Worm (Caenorhabditis elegans) whole organism, L1 larva: ENCODE results near the gene F26G1.5.
A peak's percentile ranks its signal among the peaks of the same experiment; 100 is the strongest.

ENCODE experiments used
- C04F5.9 ChIP-seq: sonication (generic microtip); optimal IDR thresholded peaks from 2 replicates; lab custom pipeline; 2016; ENCODE audit warnings: missing genetic modification characterization, missing compliant biosample characterization
- C16A3.4 ChIP-seq: fragments of 150-350 bp; optimal IDR thresholded peaks from 2 replicates; lab custom pipeline; 2014; ENCODE audit warnings: missing biosample characterization, missing genetic modification characterization
- C34B4.2 ChIP-seq: sonication (generic microtip); optimal IDR thresholded peaks from 2 replicates; lab custom pipeline; 2017; ENCODE audit warnings: mild to moderate bottlenecking, missing genetic modification characterization, missing compliant biosample characterization
- aha-1 ChIP-seq: fragments of 150-350 bp; optimal IDR thresholded peaks from 2 replicates; lab custom pipeline; 2014; ENCODE audit warnings: missing biosample characterization, missing genetic modification characterization
- alr-1 ChIP-seq: fragments of 200-800 bp; sonication (Bioruptor generic); optimal IDR thresholded peaks from 2 replicates; lab custom pipeline; 2018; ENCODE audit warnings: borderline replicate concordance, mild to moderate bottlenecking, missing genetic modification characterization, missing compliant biosample characterization
- blmp-1 ChIP-seq: fragments of 150-350 bp; optimal IDR thresholded peaks from 2 replicates; lab custom pipeline; 2014; ENCODE audit warnings: missing biosample characterization, missing genetic modification characterization
- ceh-63 ChIP-seq: fragments of 200-800 bp; sonication (Bioruptor generic); optimal IDR thresholded peaks from 2 replicates; lab custom pipeline; 2018; ENCODE audit warnings: mild to moderate bottlenecking, missing genetic modification characterization, missing compliant biosample characterization
- ceh-82 ChIP-seq, 3 experiments: fragments of 150-350 bp in 1 of 3; sonication (generic microtip) in 2 of 3; optimal IDR thresholded peaks; 2 replicates each; lab custom pipeline; 2014 to 2017; ENCODE audit warnings: missing biosample characterization in 3 of 3, missing genetic modification characterization in 3 of 3
- ceh-88 ChIP-seq: fragments of 200-800 bp; sonication (Bioruptor generic); IDR thresholded peaks from 2 replicates; pipeline ENCODE4 v1.3.6; 2022; ENCODE audit warnings: missing genetic modification characterization, missing compliant biosample characterization
- ceh-90 ChIP-seq: sonication (generic microtip); optimal IDR thresholded peaks from 2 replicates; lab custom pipeline; 2016; ENCODE audit warnings: missing genetic modification characterization, missing compliant biosample characterization
- ces-1 ChIP-seq: fragments of 150-350 bp; optimal IDR thresholded peaks from 2 replicates; lab custom pipeline; 2014; ENCODE audit warnings: missing biosample characterization, missing genetic modification reagents, missing genetic modification characterization
- dsc-1 ChIP-seq: sonication (generic microtip); optimal IDR thresholded peaks from 2 replicates; lab custom pipeline; 2016; ENCODE audit warnings: mild to moderate bottlenecking, missing genetic modification characterization, missing compliant biosample characterization
- efl-3 ChIP-seq: fragments of 200-800 bp; sonication (Bioruptor generic); optimal IDR thresholded peaks from 2 replicates; lab custom pipeline; 2018; ENCODE audit warnings: mild to moderate bottlenecking, missing genetic modification characterization, missing compliant biosample characterization
- egl-13 ChIP-seq: sonication (generic microtip); optimal IDR thresholded peaks from 2 replicates; lab custom pipeline; 2016; ENCODE audit warnings: missing genotype, missing genetic modification reagents, missing genetic modification characterization, missing compliant biosample characterization
- egl-27 ChIP-seq, 2 experiments: fragments of 150-350 bp in 1 of 2; sonication (generic microtip); optimal IDR thresholded peaks; 3 replicates each; lab custom pipeline; 2017 to 2018; ENCODE audit warnings: missing biosample characterization in 2 of 2, missing genetic modification characterization in 2 of 2, missing genetic modification reagents in 2 of 2
- elt-3 ChIP-seq, 6 experiments: fragments of 150-350 bp in 1 of 6; sonication (generic microtip); optimal IDR thresholded peaks; 2 replicates each; lab custom pipeline; 2017 to 2018; ENCODE audit warnings: missing biosample characterization in 6 of 6, missing genetic modification characterization in 6 of 6, inconsistent platforms in 1 of 6
- ets-5 ChIP-seq: fragments of 200-800 bp; sonication (Bioruptor generic); IDR thresholded peaks from 2 replicates; pipeline ENCODE4 v1.3.6; 2022; ENCODE audit warnings: missing genetic modification characterization, missing compliant biosample characterization
- fkh-4 ChIP-seq: sonication (generic microtip); optimal IDR thresholded peaks from 2 replicates; lab custom pipeline; 2016; ENCODE audit warnings: missing compliant biosample characterization, missing genetic modification characterization, borderline replicate concordance
- fkh-8 ChIP-seq: sonication (generic microtip); optimal IDR thresholded peaks from 2 replicates; lab custom pipeline; 2016; ENCODE audit warnings: mild to moderate bottlenecking, missing genetic modification characterization, missing compliant biosample characterization
- hlh-4 ChIP-seq: sonication (generic microtip); optimal IDR thresholded peaks from 2 replicates; lab custom pipeline; 2016; ENCODE audit warnings: mild to moderate bottlenecking, missing genetic modification characterization, missing compliant biosample characterization
- irx-1 ChIP-seq: sonication (generic microtip); optimal IDR thresholded peaks from 2 replicates; lab custom pipeline; 2016; ENCODE audit warnings: missing genetic modification characterization, missing compliant biosample characterization
- isw-1 ChIP-seq: fragments of 200-800 bp; sonication (Bioruptor generic); IDR thresholded peaks from 2 replicates; pipeline ENCODE4 v1.3.6; 2022; ENCODE audit warnings: missing genetic modification characterization, missing compliant biosample characterization
- jun-1 ChIP-seq: fragments of 150-350 bp; optimal IDR thresholded peaks from 2 replicates; lab custom pipeline; 2014; ENCODE audit warnings: missing biosample characterization, missing genetic modification reagents, missing genetic modification characterization
- lin-13 ChIP-seq: fragments of 150-350 bp; optimal IDR thresholded peaks from 2 replicates; lab custom pipeline; 2014; ENCODE audit warnings: missing biosample characterization, missing genetic modification reagents, missing genetic modification characterization
- lin-14 ChIP-seq: fragments of 200-800 bp; sonication (Bioruptor generic); optimal IDR thresholded peaks from 2 replicates; lab custom pipeline; 2018; ENCODE audit warnings: mild to moderate bottlenecking, missing genetic modification characterization, moderate library complexity, missing compliant biosample characterization
- lin-15B ChIP-seq: fragments of 150-350 bp; sonication (generic microtip); optimal IDR thresholded peaks from 3 replicates; lab custom pipeline; 2014; ENCODE audit warnings: missing biosample characterization, missing genetic modification characterization
- lir-3 ChIP-seq: sonication (generic microtip); optimal IDR thresholded peaks from 2 replicates; lab custom pipeline; 2016; ENCODE audit warnings: mild to moderate bottlenecking, missing genetic modification characterization, moderate library complexity, missing compliant biosample characterization; ENCODE audit not compliant: poor library complexity
- mdl-1 ChIP-seq, 2 experiments: fragments of 150-350 bp; optimal IDR thresholded peaks; 2 replicates each; lab custom pipeline; 2014 to 2017; ENCODE audit warnings: missing biosample characterization in 2 of 2, missing genetic modification characterization in 2 of 2, inconsistent platforms in 1 of 2
- mef-2 ChIP-seq: fragments of 150-350 bp; optimal IDR thresholded peaks from 2 replicates; lab custom pipeline; 2014; ENCODE audit warnings: missing biosample characterization, missing genetic modification characterization
- mep-1 ChIP-seq: fragments of 150-350 bp; optimal IDR thresholded peaks from 2 replicates; lab custom pipeline; 2014; ENCODE audit warnings: missing biosample characterization, missing genetic modification characterization
- nhr-11 ChIP-seq: fragments of 150-350 bp; optimal IDR thresholded peaks from 2 replicates; lab custom pipeline; 2014; ENCODE audit warnings: missing biosample characterization, missing genetic modification characterization
- nhr-12 ChIP-seq: sonication (generic microtip); optimal IDR thresholded peaks from 2 replicates; lab custom pipeline; 2017; ENCODE audit warnings: missing biosample characterization, missing genetic modification characterization
- nhr-19 ChIP-seq: fragments of 200-800 bp; sonication (Bioruptor generic); conservative IDR thresholded peaks from 2 replicates; pipeline ENCODE4 v1.3.6; 2022; ENCODE audit warnings: missing genetic modification characterization, missing compliant biosample characterization
- nhr-237 ChIP-seq: fragments of 150-350 bp; optimal IDR thresholded peaks from 2 replicates; lab custom pipeline; 2014; ENCODE audit warnings: missing biosample characterization, missing genetic modification characterization
- nhr-28 ChIP-seq: fragments of 150-350 bp; optimal IDR thresholded peaks from 2 replicates; lab custom pipeline; 2014; ENCODE audit warnings: missing biosample characterization, missing genetic modification characterization
- nhr-47 ChIP-seq: sonication (generic microtip); optimal IDR thresholded peaks from 2 replicates; lab custom pipeline; 2016; ENCODE audit warnings: mild to moderate bottlenecking, missing genetic modification characterization, moderate library complexity, missing compliant biosample characterization
- nhr-71 ChIP-seq: sonication (generic microtip); optimal IDR thresholded peaks from 2 replicates; lab custom pipeline; 2016; ENCODE audit warnings: mild to moderate bottlenecking, missing genetic modification characterization, moderate library complexity, missing compliant biosample characterization
- nhr-85 ChIP-seq: sonication (generic microtip); peaks from one replicate; lab custom pipeline; 2016; ENCODE audit warnings: missing genetic modification characterization, inconsistent platforms, missing compliant biosample characterization
- nhr-90 ChIP-seq: sonication (generic microtip); optimal IDR thresholded peaks from 2 replicates; lab custom pipeline; 2016; ENCODE audit warnings: mild to moderate bottlenecking, missing genetic modification characterization, missing compliant biosample characterization; ENCODE audit not compliant: poor library complexity
- pqm-1 ChIP-seq: sonication (generic microtip); optimal IDR thresholded peaks from 3 replicates; lab custom pipeline; 2017; ENCODE audit warnings: missing biosample characterization, missing genetic modification characterization
- rnt-1 ChIP-seq: sonication (generic microtip); optimal IDR thresholded peaks from 2 replicates; lab custom pipeline; 2016; ENCODE audit warnings: mild to moderate bottlenecking, missing genetic modification characterization, moderate library complexity, missing compliant biosample characterization
- snu-23 ChIP-seq: sonication (generic microtip); optimal IDR thresholded peaks from 2 replicates; lab custom pipeline; 2016; ENCODE audit warnings: missing genetic modification characterization, missing compliant biosample characterization
- sox-4 ChIP-seq: sonication (generic microtip); optimal IDR thresholded peaks from 2 replicates; lab custom pipeline; 2016; ENCODE audit warnings: missing genetic modification characterization, missing compliant biosample characterization
- sptf-1 ChIP-seq: fragments of 150-350 bp; optimal IDR thresholded peaks from 2 replicates; lab custom pipeline; 2014; ENCODE audit warnings: missing biosample characterization, missing genetic modification characterization
- swsn-7 ChIP-seq: sonication (generic microtip); optimal IDR thresholded peaks from 2 replicates; lab custom pipeline; 2016; ENCODE audit warnings: missing genetic modification characterization, missing compliant biosample characterization
- tbx-2 ChIP-seq: sonication (generic microtip); optimal IDR thresholded peaks from 2 replicates; lab custom pipeline; 2016; ENCODE audit warnings: missing genetic modification characterization, missing compliant biosample characterization
- tlp-1 ChIP-seq: fragments of 150-350 bp; optimal IDR thresholded peaks from 2 replicates; lab custom pipeline; 2014; ENCODE audit warnings: missing biosample characterization, missing genetic modification characterization
- unc-130 ChIP-seq: fragments of 150-350 bp; optimal IDR thresholded peaks from 2 replicates; lab custom pipeline; 2017; ENCODE audit warnings: missing biosample characterization, missing genetic modification characterization, inconsistent platforms
- unc-30 ChIP-seq: sonication (generic microtip); optimal IDR thresholded peaks from 2 replicates; lab custom pipeline; 2017; ENCODE audit warnings: missing biosample characterization, missing genetic modification characterization
- unc-86 ChIP-seq: sonication (generic microtip); optimal IDR thresholded peaks from 2 replicates; lab custom pipeline; 2016; ENCODE audit warnings: missing genetic modification characterization, missing compliant biosample characterization
- zip-4 ChIP-seq: fragments of 200-800 bp; sonication (Bioruptor generic); optimal IDR thresholded peaks from 2 replicates; lab custom pipeline; 2018; ENCODE audit warnings: mild to moderate bottlenecking, missing genetic modification characterization, moderate library complexity, missing compliant biosample characterization
- ztf-11 ChIP-seq, 2 experiments: sonication (generic microtip); optimal IDR thresholded peaks; 2 replicates each; lab custom pipeline; 2016 to 2017; ENCODE audit warnings: missing genetic modification characterization in 2 of 2, missing biosample characterization in 1 of 2, missing compliant biosample characterization in 1 of 2
- ztf-4 ChIP-seq: fragments of 150-350 bp; optimal IDR thresholded peaks from 2 replicates; lab custom pipeline; 2014; ENCODE audit warnings: missing biosample characterization, missing genetic modification characterization

Gene F26G1.5

ce11 chrII:4745281-4745680 is 25.9 kb downstream of the F26G1.5 start (continued):
- TF ChIP-seq ztf-11 (tag; optimal IDR thresholded peaks at IDR 0.05; lab: Kevin White, UChicago) = no peak
- TF ChIP-seq nhr-71 (tag; lab: Kevin White, UChicago) = peak; percentile 79
- no peak for TF ChIP-seq lin-15B (tag; lab: Kevin White, UChicago)
- no peak for TF ChIP-seq isw-1
- TF ChIP-seq unc-130 (tag; lab: Kevin White, UChicago) = peak; percentile 84
- peak; percentile 63 for TF ChIP-seq tbx-2
- no peak for TF ChIP-seq hlh-4
- TF ChIP-seq ceh-63 = no peak
- TF ChIP-seq ets-5 (GFP tag; lab: Robert Waterston, UW) = no peak
- TF ChIP-seq blmp-1 (tag; lab: Kevin White, UChicago) = peak; percentile 95
- TF ChIP-seq ceh-82 (tag; optimal IDR thresholded peaks at IDR 0.05; lab: Kevin White, UChicago) = no peak
- TF ChIP-seq aha-1 = no peak
- no peak for TF ChIP-seq nhr-28 (tag; lab: Kevin White, UChicago)
- TF ChIP-seq pqm-1 (tag; lab: Kevin White, UChicago) = no peak
- no peak for TF ChIP-seq alr-1 (tag; lab: Kevin White, UChicago)
- TF ChIP-seq ceh-90 (tag; lab: Kevin White, UChicago) = no peak
- TF ChIP-seq C04F5.9 (tag; lab: Kevin White, UChicago) = no peak
- TF ChIP-seq jun-1 (tag; lab: Kevin White, UChicago) = no peak
- no peak for TF ChIP-seq ces-1 (GFP tag; lab: Kevin White, UChicago)
- TF ChIP-seq egl-27 (tag; optimal IDR thresholded peaks at IDR 0.05; lab: Kevin White, UChicago) = no peak
- TF ChIP-seq nhr-12 (tag; lab: Kevin White, UChicago) = no peak
- TF ChIP-seq fkh-8 (tag; lab: Kevin White, UChicago) = no peak
- TF ChIP-seq irx-1 (tag; lab: Kevin White, UChicago) = no peak
- no peak for TF ChIP-seq unc-30 (tag; lab: Kevin White, UChicago)
- TF ChIP-seq swsn-7 (tag; lab: Kevin White, UChicago) = no peak
- TF ChIP-seq nhr-237 (tag; lab: Kevin White, UChicago) = no peak
- TF ChIP-seq efl-3 = no peak
- no peak for TF ChIP-seq lir-3 (tag; lab: Kevin White, UChicago)
- no peak for TF ChIP-seq C16A3.4 (tag; lab: Kevin White, UChicago)
- peak; percentile 96 for TF ChIP-seq nhr-85 (tag; lab: Kevin White, UChicago)
- no peak for TF ChIP-seq egl-13 (tag; lab: Kevin White, UChicago)
- no peak for TF ChIP-seq C34B4.2 (tag; lab: Kevin White, UChicago)
- TF ChIP-seq ceh-88 = no peak
- TF ChIP-seq nhr-90 (tag; lab: Kevin White, UChicago) = peak; percentile 79
- TF ChIP-seq mef-2 (tag; lab: Kevin White, UChicago) = no peak
- TF ChIP-seq elt-3 (tag; optimal IDR thresholded peaks at IDR 0.05; lab: Kevin White, UChicago) = peak; percentile 4 to 98 (median 80)

- TF ChIP-seq sox-4 (tag; lab: Kevin White, UChicago) (no peak), nhr-11 (no peak), ztf-4 (tag; lab: Kevin White, UChicago) (no peak), fkh-4 (tag; lab: Kevin White, UChicago) (no peak), mep-1 (no peak), unc-86 (tag; lab: Kevin White, UChicago) (no peak), dsc-1 (no peak), tlp-1 (tag; lab: Kevin White, UChicago) (no peak), blmp-1 (tag; lab: Kevin White, UChicago) (peak; percentile 65), sptf-1 (tag; lab: Kevin White, UChicago) (no peak), lin-14 (peak; percentile 23), nhr-47 (no peak), ceh-63 (no peak), zip-4 (GFP tag; lab: Kevin White, UChicago) (no peak), lin-13 (GFP tag; lab: Kevin White, UChicago) (no peak), snu-23 (GFP tag; lab: Kevin White, UChicago) (peak; percentile 13), unc-130 (tag; lab: Kevin White, UChicago) (peak; percentile 27), nhr-19 (GFP tag; lab: Robert Waterston, UW) (no peak), rnt-1 (no peak), egl-13 (tag; lab: Kevin White, UChicago) (no peak), mdl-1 (tag; optimal IDR thresholded peaks at IDR 0.05; lab: Kevin White, UChicago) (peak in 1 of 2 experiments; percentile 5), ces-1 (GFP tag; lab: Kevin White, UChicago) (no peak)
Observed at ce11 chrII:4741527-4742187, 29.5 kb downstream of the F26G1.5 start, which contains the start of gene acs-11. Gene acs-11, plus strand, starts transcription at chrII:4742137.
